Worm (Caenorhabditis elegans) whole organism, L2 larva: Measurements from ENCODE around the gene srz-69.

Experiments
- Y55F3AM.14 ChIP-seq: fragments of 200-800 bp; sonication (Bioruptor generic); optimal IDR thresholded peaks from 2 replicates; lab custom pipeline; 2018; ENCODE audit warnings: mild to moderate bottlenecking, missing genetic modification characterization, missing compliant biosample characterization
- aly-2 ChIP-seq: fragments of 150-350 bp; optimal IDR thresholded peaks from 2 replicates; lab custom pipeline; 2014; ENCODE audit warnings: missing biosample characterization, missing genetic modification characterization
- ama-1 ChIP-seq: fragments of 150-350 bp; optimal IDR thresholded peaks from 2 replicates; lab custom pipeline; 2018; ENCODE audit warnings: inconsistent platforms
- blmp-1 ChIP-seq: sonication (generic microtip); optimal IDR thresholded peaks from 2 replicates; lab custom pipeline; 2017; ENCODE audit warnings: missing genetic modification characterization, mild to moderate bottlenecking, missing compliant biosample characterization, antibody characterized with exemption, moderate library complexity; ENCODE audit not compliant: insufficient read depth
- elt-1 ChIP-seq: fragments of 150-350 bp; optimal IDR thresholded peaks from 2 replicates; lab custom pipeline; 2014; ENCODE audit warnings: missing biosample characterization, missing genetic modification characterization
- elt-3 ChIP-seq: sonication (generic microtip); optimal IDR thresholded peaks from 2 replicates; lab custom pipeline; 2017; ENCODE audit warnings: missing biosample characterization, missing genetic modification characterization
- nhr-23 ChIP-seq: fragments of 150-350 bp; optimal IDR thresholded peaks from 2 replicates; lab custom pipeline; 2014; ENCODE audit warnings: missing biosample characterization, missing genetic modification reagents, missing genetic modification characterization
- nhr-237 ChIP-seq: fragments of 150-350 bp; optimal IDR thresholded peaks from 2 replicates; lab custom pipeline; 2014; ENCODE audit warnings: missing biosample characterization, missing genetic modification characterization
- peb-1 ChIP-seq: fragments of 150-350 bp; optimal IDR thresholded peaks from 2 replicates; lab custom pipeline; 2014; ENCODE audit warnings: missing biosample characterization, missing genetic modification characterization
- skn-1 ChIP-seq: sonication (generic microtip); optimal IDR thresholded peaks from 2 replicates; lab custom pipeline; 2017; ENCODE audit warnings: missing biosample characterization, missing genetic modification characterization
- snpc-4 ChIP-seq: fragments of 150-350 bp; optimal IDR thresholded peaks from 2 replicates; lab custom pipeline; 2014; ENCODE audit warnings: missing biosample characterization, missing genetic modification characterization

DNA sequence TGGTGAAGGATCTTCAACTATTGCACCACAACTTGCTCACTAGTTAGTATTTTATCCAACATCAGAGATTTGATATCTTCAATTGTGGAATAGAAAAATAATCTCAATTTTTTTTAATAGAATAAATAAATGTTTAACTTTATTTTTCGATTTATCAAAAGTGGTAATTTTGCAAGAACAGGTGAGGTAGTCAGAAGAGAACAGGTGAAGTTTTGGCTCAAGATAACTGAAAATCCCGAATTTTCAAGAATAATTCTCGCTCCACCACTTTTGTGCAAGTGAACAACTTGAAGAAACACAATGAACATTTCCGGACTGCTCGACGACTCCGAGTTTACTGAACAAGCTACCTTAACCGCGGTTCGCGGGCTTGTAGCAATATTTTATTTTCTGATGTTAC, 14.5 kb upstream of the srz-69 start, which contains the start of gene srz-78:
- TF ChIP-seq ama-1 (lab: Kevin White, UChicago): no peak
- TF ChIP-seq snpc-4 (tag; lab: Kevin White, UChicago): no peak
- TF ChIP-seq Y55F3AM.14 (GFP tag; lab: Kevin White, UChicago): no peak
- no peak for TF ChIP-seq skn-1 (tag; lab: Kevin White, UChicago)
- no peak for TF ChIP-seq peb-1
- TF ChIP-seq nhr-237 (tag; lab: Kevin White, UChicago): no peak
- no peak for TF ChIP-seq nhr-23 (tag; lab: Kevin White, UChicago)
- no peak for TF ChIP-seq elt-1
- TF ChIP-seq elt-3 (tag; lab: Kevin White, UChicago): no peak
- no peak for TF ChIP-seq aly-2 (tag; lab: Kevin White, UChicago)
- no peak for TF ChIP-seq blmp-1 (tag; lab: Kevin White, UChicago)
